Fruit fly (Drosophila melanogaster) whole organism, embryonic: ENCODE measurements around the gene Cpr23B.

Source experiments
- ATbp ChIP-seq: fragments of 200-800 bp; sonication (Bioruptor generic); optimal IDR thresholded peaks from 2 replicates; lab custom pipeline; 2017; ENCODE audit warnings: missing biosample characterization, mild to moderate bottlenecking, missing genetic modification characterization, missing genetic modification reagents
- Aef1 ChIP-seq: fragments of 200-800 bp; sonication (Bioruptor generic); IDR thresholded peaks from 3 replicates; pipeline ENCODE4 v1.3.6; 2022; ENCODE audit warnings: missing biosample characterization, missing genetic modification characterization
- Asciz ChIP-seq: fragments of 200-800 bp; sonication (Bioruptor generic); optimal IDR thresholded peaks from 2 replicates; lab custom pipeline; 2017; ENCODE audit warnings: missing biosample characterization, mild to moderate bottlenecking, missing genetic modification characterization, missing genetic modification reagents
- BEAF-32 ChIP-seq: fragments of 200-800 bp; sonication (Bioruptor generic); optimal IDR thresholded peaks from 3 replicates; lab custom pipeline; 2017; ENCODE audit warnings: missing biosample characterization, missing genetic modification characterization, mild to moderate bottlenecking, moderate library complexity, missing genetic modification reagents
- CG10267 ChIP-seq: fragments of 200-800 bp; sonication (Bioruptor generic); optimal IDR thresholded peaks from 2 replicates; lab custom pipeline; 2018; ENCODE audit warnings: missing biosample characterization, mild to moderate bottlenecking, missing genetic modification characterization, moderate library complexity
- CG11723 ChIP-seq: fragments of 200-800 bp; sonication (Bioruptor generic); optimal IDR thresholded peaks from 2 replicates; lab custom pipeline; 2017; ENCODE audit warnings: missing biosample characterization, mild to moderate bottlenecking, missing genetic modification characterization
- CG15514 ChIP-seq: fragments of 200-800 bp; sonication (Bioruptor generic); optimal IDR thresholded peaks from 3 replicates; lab custom pipeline; 2017; ENCODE audit warnings: missing biosample characterization, missing genetic modification characterization, mild to moderate bottlenecking, moderate library complexity, missing genetic modification reagents
- CG17328 ChIP-seq: fragments of 200-800 bp; sonication (Bioruptor generic); IDR thresholded peaks from 2 replicates; pipeline ENCODE4 v1.3.6; 2022; ENCODE audit warnings: missing biosample characterization, missing genetic modification characterization
- CG17802 ChIP-seq: fragments of 200-800 bp; sonication (Bioruptor generic); optimal IDR thresholded peaks from 2 replicates; lab custom pipeline; 2018; ENCODE audit warnings: missing biosample characterization, mild to moderate bottlenecking, missing genetic modification characterization, moderate library complexity
- CG17912 ChIP-seq: fragments of 200-800 bp; sonication (Bioruptor generic); optimal IDR thresholded peaks from 2 replicates; lab custom pipeline; 2018; ENCODE audit warnings: missing biosample characterization, mild to moderate bottlenecking, missing genetic modification characterization
- CG18476 ChIP-seq: fragments of 200-800 bp; sonication (Bioruptor generic); optimal IDR thresholded peaks from 2 replicates; lab custom pipeline; 2016; ENCODE audit warnings: missing biosample characterization, mild to moderate bottlenecking, missing genetic modification characterization
- CG2202 ChIP-seq: fragments of 200-800 bp; sonication (Bioruptor generic); optimal IDR thresholded peaks from 2 replicates; lab custom pipeline; 2018; ENCODE audit warnings: missing biosample characterization, mild to moderate bottlenecking, missing genetic modification characterization
- CG7372 ChIP-seq: fragments of 200-800 bp; sonication (Bioruptor generic); IDR thresholded peaks from 2 replicates; pipeline ENCODE4 v1.3.6; 2022; ENCODE audit warnings: missing biosample characterization, missing genetic modification characterization
- CG7928 ChIP-seq: fragments of 200-800 bp; sonication (Bioruptor generic); optimal IDR thresholded peaks from 2 replicates; lab custom pipeline; 2017; ENCODE audit warnings: missing biosample characterization, mild to moderate bottlenecking, missing genetic modification characterization
- CG7987 ChIP-seq: fragments of 200-800 bp; sonication (Bioruptor generic); optimal IDR thresholded peaks from 2 replicates; lab custom pipeline; 2018; ENCODE audit warnings: missing biosample characterization, mild to moderate bottlenecking, missing genetic modification characterization, moderate library complexity
- CG9727 ChIP-seq: fragments of 200-800 bp; sonication (Bioruptor generic); optimal IDR thresholded peaks from 3 replicates; lab custom pipeline; 2017; ENCODE audit warnings: missing biosample characterization, mild to moderate bottlenecking, missing genetic modification characterization
- CrebB ChIP-seq: fragments of 200-800 bp; sonication (Bioruptor generic); optimal IDR thresholded peaks from 3 replicates; lab custom pipeline; 2018; ENCODE audit warnings: missing biosample characterization, mild to moderate bottlenecking, missing genetic modification characterization
- Deaf1 ChIP-seq: fragments of 200-800 bp; optimal IDR thresholded peaks from 3 replicates; lab custom pipeline; 2019; ENCODE audit warnings: missing biosample characterization, mild to moderate bottlenecking, missing genetic modification characterization, moderate library complexity
- Dfd ChIP-seq, 2 experiments: fragments of >200 bp; optimal IDR thresholded peaks; 2 replicates each; lab custom pipeline; 2017; ENCODE audit warnings: missing biosample characterization in 2 of 2, missing genetic modification characterization in 2 of 2
- Dip2 ChIP-seq: fragments of 200-800 bp; sonication (Bioruptor generic); IDR thresholded peaks from 2 replicates; pipeline ENCODE4 v1.3.6; 2022; ENCODE audit warnings: missing biosample characterization, missing genetic modification characterization
- Dip3 ChIP-seq: fragments of 200-800 bp; sonication (Bioruptor generic); optimal IDR thresholded peaks from 3 replicates; lab custom pipeline; 2016; ENCODE audit warnings: missing biosample characterization, missing genetic modification characterization
- Doc2 ChIP-seq: fragments of 200-800 bp; sonication (Bioruptor generic); IDR thresholded peaks from 2 replicates; pipeline ENCODE4 v1.3.6; 2022; ENCODE audit warnings: missing biosample characterization, missing genetic modification characterization
- Drgx ChIP-seq: fragments of 200-800 bp; sonication (Bioruptor generic); IDR thresholded peaks from 2 replicates; pipeline ENCODE4 v1.3.6; 2022; ENCODE audit warnings: missing biosample characterization, missing genetic modification characterization
- Elba2 ChIP-seq: fragments of 200-800 bp; sonication (Bioruptor generic); optimal IDR thresholded peaks from 3 replicates; lab custom pipeline; 2016; ENCODE audit warnings: missing biosample characterization, missing genetic modification characterization
- Hr39 ChIP-seq: fragments of >200 bp; optimal IDR thresholded peaks from 2 replicates; lab custom pipeline; 2017
- Meics ChIP-seq: fragments of 200-800 bp; sonication (Bioruptor generic); optimal IDR thresholded peaks from 2 replicates; lab custom pipeline; 2017; ENCODE audit warnings: missing biosample characterization, mild to moderate bottlenecking, missing genetic modification characterization
- Opbp ChIP-seq: fragments of 200-800 bp; sonication (Bioruptor generic); IDR thresholded peaks from 3 replicates; pipeline ENCODE4 v1.3.6; 2022; ENCODE audit warnings: missing biosample characterization, missing genetic modification characterization; ENCODE audit not compliant: partially characterized antibody
- aop ChIP-seq: fragments of 200-800 bp; sonication (Bioruptor generic); IDR thresholded peaks from 2 replicates; pipeline ENCODE4 v1.3.6; 2022; ENCODE audit warnings: missing biosample characterization, missing genetic modification characterization
- bigmax ChIP-seq: fragments of 200-800 bp; sonication (Bioruptor generic); optimal IDR thresholded peaks from 2 replicates; lab custom pipeline; 2018; ENCODE audit warnings: missing biosample characterization, mild to moderate bottlenecking, missing genetic modification characterization
- caup ChIP-seq: fragments of 200-800 bp; sonication (Bioruptor generic); optimal IDR thresholded peaks from 3 replicates; lab custom pipeline; 2017; ENCODE audit warnings: missing biosample characterization, mild to moderate bottlenecking, missing genetic modification characterization, moderate library complexity; ENCODE audit not compliant: severe bottlenecking
- crol ChIP-seq: fragments of 200-800 bp; sonication (Bioruptor generic); IDR thresholded peaks from 2 replicates; pipeline ENCODE4 v1.3.6; 2022; ENCODE audit warnings: missing biosample characterization, missing genetic modification characterization
- dati ChIP-seq: fragments of 200-800 bp; sonication (Bioruptor generic); IDR thresholded peaks from 2 replicates; pipeline ENCODE4 v1.3.6; 2022; ENCODE audit warnings: missing biosample characterization, missing genetic modification characterization
- dmrt99B ChIP-seq: fragments of 200-800 bp; sonication (Bioruptor generic); optimal IDR thresholded peaks from 2 replicates; lab custom pipeline; 2018; ENCODE audit warnings: missing biosample characterization, mild to moderate bottlenecking, missing genetic modification characterization, moderate library complexity
- esg ChIP-seq: fragments of 200-800 bp; sonication (Bioruptor generic); conservative IDR thresholded peaks from 2 replicates; pipeline ENCODE4 v1.3.6; 2022; ENCODE audit warnings: missing biosample characterization, missing genetic modification characterization
- eve ChIP-seq, 2 experiments: fragments of >200 bp; optimal IDR thresholded peaks; 2 replicates each; lab custom pipeline; 2017; ENCODE audit warnings: missing biosample characterization in 2 of 2, missing genetic modification characterization in 2 of 2
- exex ChIP-seq: fragments of 200-800 bp; sonication (Bioruptor generic); optimal IDR thresholded peaks from 4 replicates; lab custom pipeline; 2018; ENCODE audit warnings: missing biosample characterization, mild to moderate bottlenecking, missing genetic modification characterization, moderate library complexity
- fd3F ChIP-seq: fragments of 200-800 bp; sonication (Bioruptor generic); optimal IDR thresholded peaks from 2 replicates; lab custom pipeline; 2018; ENCODE audit warnings: missing biosample characterization, mild to moderate bottlenecking, missing genetic modification characterization, moderate library complexity
- fru ChIP-seq: fragments of >200 bp; optimal IDR thresholded peaks from 2 replicates; lab custom pipeline; 2017
- gcm ChIP-seq: fragments of 200-800 bp; sonication (Bioruptor generic); optimal IDR thresholded peaks from 2 replicates; lab custom pipeline; 2019; ENCODE audit warnings: missing biosample characterization, mild to moderate bottlenecking, missing genetic modification characterization, moderate library complexity
- hb ChIP-seq: fragments of 200-800 bp; sonication (Bioruptor generic); IDR thresholded peaks from 3 replicates; pipeline ENCODE4 v1.3.6; 2022; ENCODE audit warnings: missing biosample characterization, missing genetic modification characterization; ENCODE audit not compliant: partially characterized antibody
- jing ChIP-seq: fragments of 200-800 bp; sonication (Bioruptor generic); optimal IDR thresholded peaks from 2 replicates; lab custom pipeline; 2018; ENCODE audit warnings: missing biosample characterization, mild to moderate bottlenecking, missing genetic modification characterization
- pzg ChIP-seq: fragments of 200-800 bp; sonication (Bioruptor generic); optimal IDR thresholded peaks from 3 replicates; lab custom pipeline; 2018; ENCODE audit warnings: missing biosample characterization, mild to moderate bottlenecking, missing genetic modification characterization, moderate library complexity
- ro ChIP-seq: fragments of 200-800 bp; sonication (Bioruptor generic); IDR thresholded peaks from 2 replicates; pipeline ENCODE4 v1.3.6; 2022; ENCODE audit warnings: missing biosample characterization, missing genetic modification characterization
- sd ChIP-seq: fragments of 200-800 bp; sonication (Bioruptor generic); optimal IDR thresholded peaks from 3 replicates; lab custom pipeline; 2018; ENCODE audit warnings: missing biosample characterization, mild to moderate bottlenecking, missing genetic modification characterization, moderate library complexity
- sens ChIP-seq: fragments of 200-800 bp; sonication (Bioruptor generic); peaks from one replicate; lab custom pipeline; 2016; ENCODE audit warnings: missing biosample characterization, missing genetic modification characterization
- sima ChIP-seq: fragments of 200-800 bp; sonication (Bioruptor generic); optimal IDR thresholded peaks from 2 replicates; lab custom pipeline; 2016; ENCODE audit warnings: missing biosample characterization, missing genetic modification characterization
- so ChIP-seq: fragments of 200-800 bp; sonication (Bioruptor generic); IDR thresholded peaks from 3 replicates; pipeline ENCODE4 v1.3.6; 2022; ENCODE audit warnings: missing biosample characterization, missing genetic modification characterization
- tna ChIP-seq: fragments of 200-800 bp; sonication (Bioruptor generic); IDR thresholded peaks from 2 replicates; pipeline ENCODE4 v1.3.6; 2022; ENCODE audit warnings: missing biosample characterization, missing genetic modification characterization; ENCODE audit not compliant: partially characterized antibody
- ttk ChIP-seq: fragments of 200-800 bp; sonication (Bioruptor generic); IDR thresholded peaks from 2 replicates; pipeline ENCODE4 v2.1.2; 2022; ENCODE audit warnings: missing biosample characterization, missing genetic modification characterization
- zen ChIP-seq: fragments of 200-800 bp; sonication (Bioruptor generic); optimal IDR thresholded peaks from 3 replicates; lab custom pipeline; 2018; ENCODE audit warnings: missing biosample characterization, mild to moderate bottlenecking, missing genetic modification characterization, moderate library complexity
- zfh2 ChIP-seq: fragments of 200-800 bp; sonication (Bioruptor generic); optimal IDR thresholded peaks from 2 replicates; lab custom pipeline; 2016; ENCODE audit warnings: missing biosample characterization, missing genetic modification characterization

The Cpr23B gene

DNA sequence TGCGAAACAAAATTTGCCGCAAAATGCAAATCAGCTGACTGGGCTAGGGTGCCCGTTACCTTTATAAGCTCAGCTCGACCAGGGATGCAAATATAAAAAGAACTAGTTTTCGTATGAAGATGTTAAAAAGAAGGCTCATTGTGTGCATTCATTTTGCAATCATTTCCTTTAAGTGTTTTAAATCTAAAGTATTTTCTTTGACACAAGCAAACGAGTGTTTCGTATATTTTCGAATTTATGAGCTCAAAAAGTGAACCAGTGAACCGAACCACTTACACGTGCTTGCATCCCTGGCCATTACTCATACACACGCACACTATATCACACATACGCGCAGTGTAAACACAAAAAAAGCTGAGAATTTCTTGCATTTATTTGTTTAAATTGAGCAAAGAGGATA lies 40.0 kb downstream of the Cpr23B start, which contains the start of the genes Prx6a and Sbat (continued):
- no peak for TF ChIP-seq tna (GFP tag; lab: Robert Waterston, UW)
- TF ChIP-seq dmrt99B (tag; lab: Kevin White, UChicago), result peak; percentile 50
- peak; percentile 72 for TF ChIP-seq zen (tag; lab: Kevin White, UChicago)
- peak; percentile 67 for TF ChIP-seq Dip3 (GFP tag; lab: Kevin White, UChicago)
- peak; percentile 64 for TF ChIP-seq esg (GFP tag; lab: Robert Waterston, UW)
- peak; percentile 46 for TF ChIP-seq sd
- TF ChIP-seq Deaf1 (tag; lab: Kevin White, UChicago), result peak; percentile 35
- no peak for TF ChIP-seq CG17912 (GFP tag; lab: Kevin White, UChicago)
- TF ChIP-seq zfh2 (GFP tag; lab: Kevin White, UChicago), result peak; percentile 85
- TF ChIP-seq Asciz (GFP tag; lab: Kevin White, UChicago), result no peak
- TF ChIP-seq CG9727, result peak; percentile 49
- TF ChIP-seq eve (GFP tag; optimal IDR thresholded peaks at IDR 0.05; lab: Kevin White, UChicago), result no peak
- peak; percentile 84 for TF ChIP-seq CG7372
- TF ChIP-seq fru (lab: Kevin White, UChicago), result no peak
- TF ChIP-seq hb (GFP tag; lab: Robert Waterston, UW), result no peak
- peak; percentile 21 for TF ChIP-seq sima (GFP tag; lab: Kevin White, UChicago)
- TF ChIP-seq dati, result no peak
- TF ChIP-seq crol (GFP tag; lab: Robert Waterston, UW), result no peak
- TF ChIP-seq caup, result peak; percentile 56
- TF ChIP-seq CG7928 (GFP tag; lab: Kevin White, UChicago), result peak; percentile 99
- peak; percentile 29 for TF ChIP-seq CG2202
- TF ChIP-seq Meics, result peak; percentile 68
- no peak for TF ChIP-seq so (GFP tag; lab: Robert Waterston, UW)
- TF ChIP-seq exex (tag; lab: Kevin White, UChicago), result peak; percentile 55
- no peak for TF ChIP-seq Elba2 (GFP tag; lab: Kevin White, UChicago)
- no peak for TF ChIP-seq bigmax (GFP tag; lab: Kevin White, UChicago)
- TF ChIP-seq ATbp, result peak; percentile 4
- peak; percentile 36; the same call in 1 of the 2 replicates for TF ChIP-seq CG17328
- no peak for TF ChIP-seq Drgx (GFP tag; lab: Robert Waterston, UW)
- TF ChIP-seq CG18476, result no peak
- no peak for TF ChIP-seq aop (GFP tag; lab: Robert Waterston, UW)
- TF ChIP-seq Dip2 (GFP tag; lab: Robert Waterston, UW), result no peak
- TF ChIP-seq ttk, result 0 out of 2 replicates have a peak, but pooled peaks have one; percentile 8
- 0 out of 2 replicates have a peak, but pooled peaks have one; percentile 6 for TF ChIP-seq ro (GFP tag; lab: Robert Waterston, UW)
- TF ChIP-seq Opbp, result no peak
- TF ChIP-seq CG7987 (GFP tag; lab: Kevin White, UChicago), result peak; percentile 39
- peak; percentile 40 for TF ChIP-seq CG11723 (GFP tag; lab: Kevin White, UChicago)
- TF ChIP-seq jing (GFP tag; lab: Kevin White, UChicago), result peak; percentile 49
- peak; percentile 5 for TF ChIP-seq CG17802 (tag; lab: Kevin White, UChicago)
- TF ChIP-seq pzg (GFP tag; lab: Kevin White, UChicago), result peak; percentile 84
- TF ChIP-seq CG10267 (tag; lab: Kevin White, UChicago), result peak; percentile 58
- peak; percentile 95 for TF ChIP-seq sens
- peak; percentile 60 for TF ChIP-seq fd3F (GFP tag; lab: Kevin White, UChicago)
- TF ChIP-seq CrebB (tag; lab: Kevin White, UChicago), result peak; percentile 58
- TF ChIP-seq Doc2 (GFP tag; lab: Robert Waterston, UW), result peak; percentile 10; the same call in 1 of the 2 replicates
- peak; percentile 44 for TF ChIP-seq BEAF-32 (GFP tag; lab: Kevin White, UChicago)
- peak; percentile 67 for TF ChIP-seq Aef1 (GFP tag; lab: Robert Waterston, UW)
- peak; percentile 100 for TF ChIP-seq CG15514 (GFP tag; lab: Kevin White, UChicago)
- no peak for TF ChIP-seq Hr39
- TF ChIP-seq Dfd (GFP tag; optimal IDR thresholded peaks at IDR 0.05; lab: Kevin White, UChicago), result no peak
- peak; percentile 24 for TF ChIP-seq gcm (GFP tag; lab: Kevin White, UChicago)
